Worm (Caenorhabditis elegans) whole organism, mixed stage, embryonic: ENCODE measurements around the gene F59B2.14.

Source experiments
- M03D4.4 ChIP-seq: sonication (generic microtip); optimal IDR thresholded peaks from 2 replicates; lab custom pipeline; 2017; ENCODE audit warnings: mild to moderate bottlenecking, missing genetic modification characterization, missing compliant biosample characterization
- bed-3 ChIP-seq: fragments of 200-800 bp; sonication (Bioruptor generic); optimal IDR thresholded peaks from 3 replicates; lab custom pipeline; 2018; ENCODE audit warnings: mild to moderate bottlenecking, missing genetic modification characterization, moderate library complexity, missing compliant biosample characterization
- ceh-39 ChIP-seq: fragments of 150-350 bp; optimal IDR thresholded peaks from 2 replicates; lab custom pipeline; 2014; ENCODE audit warnings: missing biosample characterization, missing genetic modification characterization
- ceh-43 ChIP-seq: fragments of 200-800 bp; sonication (Bioruptor generic); optimal IDR thresholded peaks from 2 replicates; lab custom pipeline; 2018; ENCODE audit warnings: mild to moderate bottlenecking, missing genetic modification characterization, moderate library complexity, missing compliant biosample characterization
- ceh-83 ChIP-seq: fragments of 200-800 bp; sonication (Bioruptor generic); optimal IDR thresholded peaks from 2 replicates; lab custom pipeline; 2018; ENCODE audit warnings: mild to moderate bottlenecking, missing genetic modification characterization, missing compliant biosample characterization
- cnd-1 ChIP-seq: fragments of 200-800 bp; sonication (Bioruptor generic); optimal IDR thresholded peaks from 2 replicates; lab custom pipeline; 2018; ENCODE audit warnings: mild to moderate bottlenecking, missing genetic modification characterization, missing compliant biosample characterization
- drap-1 ChIP-seq: fragments of 200-800 bp; sonication (Bioruptor generic); optimal IDR thresholded peaks from 3 replicates; lab custom pipeline; 2018; ENCODE audit warnings: mild to moderate bottlenecking, missing genetic modification characterization, missing compliant biosample characterization
- elt-1 ChIP-seq: sonication (generic microtip); optimal IDR thresholded peaks from 2 replicates; lab custom pipeline; 2017; ENCODE audit warnings: missing genetic modification characterization, mild to moderate bottlenecking, missing compliant biosample characterization, antibody characterized with exemption, moderate library complexity, borderline replicate concordance; ENCODE audit not compliant: insufficient read depth
- elt-3 ChIP-seq: fragments of 150-350 bp; optimal IDR thresholded peaks from 2 replicates; lab custom pipeline; 2014; ENCODE audit warnings: missing biosample characterization, missing genetic modification characterization
- flh-1 ChIP-seq: fragments of 200-800 bp; sonication (Bioruptor generic); optimal IDR thresholded peaks from 2 replicates; lab custom pipeline; 2018; ENCODE audit warnings: mild to moderate bottlenecking, missing genetic modification characterization, moderate library complexity, missing compliant biosample characterization
- ham-2 ChIP-seq: fragments of 200-800 bp; sonication (Bioruptor generic); optimal IDR thresholded peaks from 2 replicates; lab custom pipeline; 2018; ENCODE audit warnings: mild to moderate bottlenecking, missing genetic modification characterization, missing compliant biosample characterization
- hlh-1 ChIP-seq: fragments of 150-350 bp; optimal IDR thresholded peaks from 2 replicates; lab custom pipeline; 2014; ENCODE audit warnings: missing biosample characterization, missing genetic modification reagents, missing genetic modification characterization
- lin-13 ChIP-seq: fragments of 150-350 bp; optimal IDR thresholded peaks from 2 replicates; lab custom pipeline; 2014; ENCODE audit warnings: missing biosample characterization, missing genetic modification characterization
- lin-32 ChIP-seq: fragments of 200-800 bp; sonication (Bioruptor generic); optimal IDR thresholded peaks from 2 replicates; lab custom pipeline; 2018; ENCODE audit warnings: mild to moderate bottlenecking, missing genetic modification characterization, missing compliant biosample characterization
- lsy-2 ChIP-seq: fragments of 150-350 bp; optimal IDR thresholded peaks from 2 replicates; lab custom pipeline; 2014; ENCODE audit warnings: missing biosample characterization, missing genetic modification characterization
- mab-5 ChIP-seq: fragments of 150-350 bp; optimal IDR thresholded peaks from 2 replicates; lab custom pipeline; 2014; ENCODE audit warnings: missing biosample characterization, missing genetic modification characterization
- mep-1 ChIP-seq: fragments of 150-350 bp; optimal IDR thresholded peaks from 2 replicates; lab custom pipeline; 2017; ENCODE audit warnings: missing biosample characterization, missing genetic modification reagents, missing genetic modification characterization, inconsistent platforms
- mls-2 ChIP-seq: sonication (generic microtip); optimal IDR thresholded peaks from 2 replicates; lab custom pipeline; 2016; ENCODE audit warnings: mild to moderate bottlenecking, missing genetic modification characterization, moderate library complexity, missing compliant biosample characterization
- nhr-2 ChIP-seq: fragments of 150-350 bp; optimal IDR thresholded peaks from 2 replicates; lab custom pipeline; 2014; ENCODE audit warnings: missing biosample characterization, missing genetic modification characterization
- nhr-237 ChIP-seq: fragments of 150-350 bp; optimal IDR thresholded peaks from 2 replicates; lab custom pipeline; 2014; ENCODE audit warnings: missing biosample characterization, missing genetic modification characterization
- nhr-28 ChIP-seq: fragments of 150-350 bp; optimal IDR thresholded peaks from 2 replicates; lab custom pipeline; 2014; ENCODE audit warnings: missing biosample characterization, missing genetic modification characterization
- sem-2 ChIP-seq: fragments of 200-800 bp; sonication (Bioruptor generic); optimal IDR thresholded peaks from 2 replicates; lab custom pipeline; 2018; ENCODE audit warnings: mild to moderate bottlenecking, missing genetic modification characterization, missing compliant biosample characterization
- snpc-4 ChIP-seq: fragments of 150-350 bp; optimal IDR thresholded peaks from 2 replicates; lab custom pipeline; 2014; ENCODE audit warnings: missing biosample characterization, missing genetic modification characterization
- sptf-1 ChIP-seq: sonication (generic microtip); optimal IDR thresholded peaks from 2 replicates; lab custom pipeline; 2017; ENCODE audit warnings: mild to moderate bottlenecking, missing genetic modification characterization, moderate library complexity, missing compliant biosample characterization
- unc-120 ChIP-seq: sonication (generic microtip); optimal IDR thresholded peaks from 2 replicates; lab custom pipeline; 2017; ENCODE audit warnings: missing genetic modification characterization, missing compliant biosample characterization; ENCODE audit not compliant: poor library complexity, severe bottlenecking
- unc-39 ChIP-seq: fragments of 150-350 bp; optimal IDR thresholded peaks from 2 replicates; lab custom pipeline; 2014; ENCODE audit warnings: missing biosample characterization, missing genetic modification characterization
- unc-62 ChIP-seq: fragments of 150-350 bp; optimal IDR thresholded peaks from 2 replicates; lab custom pipeline; 2014; ENCODE audit warnings: missing biosample characterization, missing genetic modification reagents, missing genetic modification characterization
- zip-8 ChIP-seq: fragments of 150-350 bp; optimal IDR thresholded peaks from 2 replicates; lab custom pipeline; 2014; ENCODE audit warnings: missing biosample characterization, missing genetic modification characterization
- ztf-11 ChIP-seq: fragments of 150-350 bp; optimal IDR thresholded peaks from 2 replicates; lab custom pipeline; 2014; ENCODE audit warnings: missing biosample characterization, missing genetic modification characterization

F59B2.14 gene

DNA sequence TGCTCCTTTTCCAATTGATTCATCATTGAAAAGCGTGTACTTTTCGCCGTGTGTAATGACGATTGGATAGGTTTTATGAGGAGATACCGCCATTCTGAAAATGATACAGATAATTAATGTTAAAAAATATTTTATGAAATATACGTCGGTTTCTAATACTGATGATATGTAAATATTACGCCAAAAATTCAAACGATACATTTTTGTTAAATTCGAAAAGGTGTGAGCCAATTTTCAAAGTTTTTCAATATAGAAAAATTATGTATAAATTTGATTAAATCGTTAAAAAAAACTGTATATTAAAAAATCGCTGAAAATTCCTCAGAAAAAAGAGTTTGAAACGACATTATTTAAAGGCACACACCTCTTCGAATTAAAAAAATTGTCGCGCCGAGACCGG lies 28.2 kb upstream of the F59B2.14 start, which contains the start of gene ikke-1:
Gene ikke-1, minus strand, starts transcription at position 101 of the 400 bp plus-strand sequence.
- TF ChIP-seq lsy-2 (tag; lab: Kevin White, UChicago), result no peak
- TF ChIP-seq snpc-4 (tag; lab: Kevin White, UChicago), result no peak
- peak; percentile 11 for TF ChIP-seq nhr-2
- no peak for TF ChIP-seq ham-2 (GFP tag; lab: Kevin White, UChicago)

DNA sequence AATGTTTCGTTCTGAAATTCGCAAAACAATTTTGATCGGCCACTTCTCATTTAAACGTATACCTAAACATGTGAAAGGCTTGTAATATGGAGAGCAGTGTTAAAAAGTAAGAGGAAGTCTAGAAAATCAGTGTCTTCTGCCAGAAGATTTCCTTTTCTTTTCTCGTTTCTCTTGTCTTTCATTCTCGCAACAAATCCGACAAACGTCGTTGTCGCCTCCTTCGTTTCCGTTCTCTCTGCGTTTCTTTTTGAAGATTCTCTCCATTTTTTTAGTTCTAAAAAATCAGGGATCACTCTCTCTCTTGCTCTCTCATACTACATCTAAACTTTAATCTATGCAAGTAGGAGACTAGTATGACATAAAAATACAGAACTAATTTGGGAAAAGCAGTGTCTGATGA lies 24.8 kb upstream of the F59B2.14 start:
- TF ChIP-seq zip-8 (tag; lab: Kevin White, UChicago) (no peak), unc-120 (tag; lab: Kevin White, UChicago) (no peak), ceh-39 (tag; lab: Kevin White, UChicago) (no peak), sem-2 (no peak), unc-39 (tag; lab: Kevin White, UChicago) (no peak), hlh-1 (no peak), nhr-237 (tag; lab: Kevin White, UChicago) (no peak), mls-2 (tag; lab: Kevin White, UChicago) (no peak), mab-5 (no peak)

DNA sequence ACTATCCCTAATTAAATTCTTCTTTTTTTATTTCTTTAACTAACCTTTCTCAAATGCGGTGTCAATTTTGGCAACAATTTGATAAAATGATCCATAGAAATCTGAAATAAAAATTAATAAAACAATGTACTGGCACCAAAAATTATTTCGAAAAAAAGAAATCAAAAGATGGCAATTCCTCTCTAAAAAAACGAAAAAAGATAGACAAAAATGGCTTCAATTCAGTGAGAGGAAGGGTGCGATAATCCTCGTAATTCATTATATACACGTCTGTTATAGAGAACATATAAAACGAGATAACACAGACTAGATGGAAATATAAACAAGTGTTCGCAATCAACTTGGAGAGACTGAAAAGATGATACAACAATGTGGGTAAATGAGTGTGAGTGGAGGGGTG lies 23.4 kb upstream of the F59B2.14 start, which contains the start of gene R107.2:
Gene R107.2, minus strand, starts transcription at position 101 of the 400 bp plus-strand sequence.
- TF ChIP-seq mep-1 (tag; lab: Kevin White, UChicago) (no peak), zip-8 (tag; lab: Kevin White, UChicago) (no peak), elt-1 (no peak), lin-13 (no peak), nhr-237 (tag; lab: Kevin White, UChicago) (no peak), lin-32 (GFP tag; lab: Kevin White, UChicago) (no peak), lsy-2 (tag; lab: Kevin White, UChicago) (no peak), mls-2 (tag; lab: Kevin White, UChicago) (no peak), ztf-11 (tag; lab: Kevin White, UChicago) (no peak), ceh-43 (GFP tag; lab: Kevin White, UChicago) (no peak), snpc-4 (tag; lab: Kevin White, UChicago) (no peak), nhr-2 (no peak), M03D4.4 (tag; lab: Kevin White, UChicago) (no peak), nhr-28 (no peak), unc-39 (tag; lab: Kevin White, UChicago) (no peak), elt-3 (no peak), unc-120 (tag; lab: Kevin White, UChicago) (no peak)
- TF ChIP-seq, all 35 proteins: peak for 0

DNA sequence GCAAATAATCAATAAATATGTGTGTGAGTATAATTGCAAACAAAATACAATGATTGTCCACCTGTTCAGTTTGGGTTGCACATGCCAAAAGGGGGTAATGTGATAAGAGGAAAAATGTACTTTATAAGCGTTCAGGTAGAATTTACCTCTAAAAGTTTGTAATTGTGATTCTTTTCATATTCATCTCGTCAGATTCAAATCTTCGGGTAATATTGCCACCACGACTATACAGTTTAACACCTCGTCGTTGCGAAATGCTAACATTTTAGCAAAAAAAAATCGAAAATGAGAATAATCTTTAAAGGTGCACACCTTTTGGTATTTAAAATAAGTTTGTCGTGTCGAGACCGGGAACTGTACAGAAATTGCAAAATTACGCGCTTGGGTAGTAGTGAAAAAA lies 20.8 kb upstream of the F59B2.14 start, which contains the start of gene nac-2:
Gene nac-2, minus strand, starts transcription at position 101 of the 400 bp plus-strand sequence.
- TF ChIP-seq hlh-1 (no peak), unc-39 (tag; lab: Kevin White, UChicago) (no peak), sptf-1 (tag; lab: Kevin White, UChicago) (no peak), elt-1 (no peak), cnd-1 (tag; lab: Kevin White, UChicago) (no peak), unc-62 (GFP tag; lab: Kevin White, UChicago) (no peak), bed-3 (GFP tag; lab: Kevin White, UChicago) (no peak), drap-1 (GFP tag; lab: Kevin White, UChicago) (no peak), nhr-28 (no peak), snpc-4 (tag; lab: Kevin White, UChicago) (no peak), ceh-39 (tag; lab: Kevin White, UChicago) (no peak), sem-2 (no peak)

DNA sequence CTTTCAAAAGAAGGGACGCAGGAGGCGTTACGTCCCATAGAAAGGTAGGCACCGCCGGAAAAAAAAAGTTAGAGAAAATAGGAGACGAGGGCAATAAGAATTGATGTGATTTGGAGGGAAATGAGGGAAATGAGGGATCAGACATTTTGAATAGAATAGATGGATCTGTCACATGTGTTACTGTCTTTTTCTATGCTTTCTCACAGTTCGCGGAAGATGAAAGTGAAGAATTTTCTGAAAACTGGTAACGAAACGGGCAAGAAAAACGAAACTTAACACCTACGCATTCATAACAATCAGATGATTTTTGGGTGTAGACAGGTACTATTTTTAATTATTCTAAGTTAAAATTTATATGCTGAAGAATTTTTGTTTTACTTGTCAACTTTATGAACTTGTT lies 15.2 kb upstream of the F59B2.14 start, which contains the start of gene R107.9:
Gene R107.9, plus strand, starts transcription at position 301 of the 400 bp plus-strand sequence.
- no peak for TF ChIP-seq ceh-83
- TF ChIP-seq unc-120 (tag; lab: Kevin White, UChicago), result no peak
- no peak for TF ChIP-seq mls-2 (tag; lab: Kevin White, UChicago)
- no peak for TF ChIP-seq elt-3
- no peak for TF ChIP-seq snpc-4 (tag; lab: Kevin White, UChicago)
- TF ChIP-seq M03D4.4 (tag; lab: Kevin White, UChicago), result no peak
- TF ChIP-seq bed-3 (GFP tag; lab: Kevin White, UChicago), result no peak
- no peak for TF ChIP-seq mab-5
- TF ChIP-seq mep-1 (tag; lab: Kevin White, UChicago), result no peak
- no peak for TF ChIP-seq elt-1

DNA sequence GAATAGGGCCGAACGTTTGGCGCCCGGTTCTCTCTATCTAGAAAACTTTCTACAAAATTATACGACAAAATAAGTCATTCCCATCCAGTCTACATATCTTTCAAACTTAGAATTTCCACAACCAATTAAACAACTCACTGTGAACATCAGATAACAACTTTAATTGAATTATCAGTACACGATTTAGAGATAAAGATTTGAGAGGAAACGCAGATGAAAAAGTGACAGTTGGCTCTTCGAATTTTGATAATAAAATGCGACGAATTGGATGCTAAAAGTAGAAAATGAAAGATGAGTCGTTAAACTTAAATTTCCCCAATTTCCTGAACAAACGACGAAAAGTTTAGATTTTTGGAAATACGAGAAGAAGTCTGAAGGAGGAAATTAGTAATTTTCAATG lies 12.6 kb upstream of the F59B2.14 start:
- TF ChIP-seq mls-2 (tag; lab: Kevin White, UChicago) (no peak), hlh-1 (no peak), flh-1 (GFP tag; lab: Kevin White, UChicago) (no peak), lin-32 (GFP tag; lab: Kevin White, UChicago) (no peak), ztf-11 (tag; lab: Kevin White, UChicago) (no peak), mab-5 (no peak), ceh-83 (no peak), sem-2 (no peak)
